Worm (Caenorhabditis elegans): ENCODE results near the gene F14F3.5.

F14F3.5 gene

DNA sequence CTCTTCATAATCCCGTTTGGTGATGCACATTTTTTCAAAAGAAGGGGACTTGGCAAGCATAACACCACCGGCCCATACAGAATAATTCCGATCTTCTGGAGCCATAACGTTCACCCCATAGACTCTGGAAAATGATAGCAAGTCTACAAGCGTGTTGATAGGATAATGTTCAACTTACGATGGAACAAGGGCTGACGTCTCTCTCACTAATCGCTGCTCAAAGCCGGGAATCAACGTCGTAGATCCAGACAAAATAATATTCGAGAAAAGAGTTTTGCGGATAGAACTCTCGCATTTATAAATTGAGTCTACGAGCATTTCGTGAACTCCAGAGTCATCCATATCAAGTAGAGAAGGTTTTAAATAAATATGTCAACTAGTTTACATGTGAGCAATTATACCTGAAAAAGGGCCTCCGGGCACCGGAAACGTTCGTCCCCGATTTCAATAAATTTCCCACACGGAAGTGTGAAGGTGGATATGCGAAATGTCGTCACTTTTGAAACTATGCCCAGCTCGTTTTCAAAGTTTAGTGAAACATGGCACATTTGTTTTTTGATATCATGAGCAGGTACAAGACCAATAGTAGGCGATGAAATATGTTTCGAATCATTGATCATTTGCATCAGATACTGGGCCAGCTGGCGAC, 37.0 kb downstream of the F14F3.5 start:
- TF ChIP-seq dao-5 (tag; optimal IDR thresholded peaks at IDR 0.05) (no peak), W03F9.2 (tag; optimal IDR thresholded peaks at IDR 0.05) (no peak), him-1 (tag; optimal IDR thresholded peaks at IDR 0.05) (no peak)

DNA sequence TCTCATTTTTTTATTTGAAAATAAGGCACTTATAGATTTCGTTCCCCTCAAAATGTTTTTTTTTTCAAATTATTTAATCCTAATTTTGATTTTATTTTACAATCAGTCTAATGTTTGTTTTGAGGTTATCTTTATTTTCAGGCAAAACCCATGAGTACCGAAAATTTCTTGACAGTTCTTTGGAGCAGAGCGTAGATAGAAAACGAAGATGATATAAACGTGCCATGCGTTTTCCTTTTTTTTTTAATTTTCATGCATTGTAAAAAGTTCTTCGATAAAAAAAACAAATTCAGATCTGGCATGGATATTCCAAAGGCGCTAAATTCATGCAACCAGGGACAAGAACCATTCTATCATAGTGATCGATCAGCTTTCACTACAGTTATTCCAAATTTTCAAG, 38.0 kb downstream of the F14F3.5 start, which contains the start of gene C33D3.5:
TSS of gene C33D3.5 (plus strand) at position 301 of the 400 bp plus-strand sequence.
- no peak for TF ChIP-seq W03F9.2 (tag; optimal IDR thresholded peaks at IDR 0.05)
- TF ChIP-seq him-1 (tag; optimal IDR thresholded peaks at IDR 0.05), result no peak
- no peak for TF ChIP-seq dao-5 (tag; optimal IDR thresholded peaks at IDR 0.05)

DNA sequence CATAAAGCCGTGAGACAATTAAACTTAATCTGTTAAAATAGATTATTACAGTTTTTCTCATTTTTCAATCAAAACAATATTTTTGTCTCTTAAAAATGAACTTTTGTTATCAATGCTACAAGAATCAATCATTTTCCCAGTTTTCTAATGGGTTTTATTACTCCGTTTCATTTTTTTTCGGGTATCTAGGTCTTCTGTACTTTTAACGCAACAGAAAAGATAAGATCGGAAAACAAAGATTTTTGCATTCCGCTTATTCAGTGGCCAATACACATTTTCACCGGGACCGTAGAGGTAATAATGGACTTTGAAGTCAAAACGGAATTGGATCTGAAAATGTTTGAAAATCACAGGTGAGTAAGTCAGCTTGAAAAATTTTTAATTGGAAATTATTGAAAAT, 40.3 kb downstream of the F14F3.5 start, which contains the start of gene C33D3.4:
TSS of gene C33D3.4 (plus strand) at position 301 of the 400 bp plus-strand sequence.
- TF ChIP-seq W03F9.2 (tag; optimal IDR thresholded peaks at IDR 0.05) (no peak), dao-5 (tag; optimal IDR thresholded peaks at IDR 0.05) (no peak), him-1 (tag; optimal IDR thresholded peaks at IDR 0.05) (no peak)

DNA sequence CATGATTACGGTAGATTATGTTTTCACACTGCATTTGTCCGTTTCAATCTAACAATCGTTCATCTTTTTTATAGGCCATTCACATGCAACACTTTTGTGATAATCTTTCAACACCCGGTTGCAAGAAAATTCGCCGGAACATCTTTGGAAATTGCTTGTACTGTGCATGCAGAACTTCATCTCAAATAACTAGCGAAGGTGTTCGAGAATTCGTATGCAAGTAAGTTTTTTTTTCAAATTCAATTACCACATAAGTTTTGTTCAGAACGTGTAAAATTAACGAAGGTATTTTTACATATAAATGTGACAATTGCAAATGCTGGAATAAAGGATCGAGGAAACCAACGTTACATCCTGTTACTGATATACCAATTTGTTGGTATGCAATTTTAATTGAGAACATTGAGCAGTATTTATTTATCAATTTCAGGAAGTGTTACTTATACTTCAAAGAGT, 43.7 kb downstream of the F14F3.5 start, which contains the start of gene C33D3.3:
TSS of gene C33D3.3 (plus strand) at position 51 of the 456 bp plus-strand sequence.
- no peak for TF ChIP-seq him-1 (tag; optimal IDR thresholded peaks at IDR 0.05)
- no peak for TF ChIP-seq W03F9.2 (tag; optimal IDR thresholded peaks at IDR 0.05)
- no peak for TF ChIP-seq dao-5 (tag; optimal IDR thresholded peaks at IDR 0.05)

DNA sequence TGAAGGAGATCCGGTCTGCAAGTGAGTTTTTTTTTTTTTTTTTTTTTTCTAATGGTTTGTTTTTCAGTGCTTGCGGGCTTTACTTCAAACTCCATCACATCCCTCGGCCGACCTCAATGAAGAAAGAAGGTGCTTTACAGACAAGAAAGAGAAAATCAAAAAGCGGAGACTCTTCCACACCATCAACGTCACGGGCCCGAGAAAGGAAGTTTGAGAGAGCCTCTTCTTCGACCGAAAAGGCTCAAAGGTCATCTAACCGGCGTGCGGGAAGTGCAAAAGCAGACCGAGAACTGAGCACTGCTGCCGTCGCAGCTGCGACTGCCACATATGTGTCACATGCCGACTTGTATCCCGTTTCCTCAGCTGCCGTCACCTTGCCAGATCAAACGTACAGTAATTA, 46.8 kb downstream of the F14F3.5 start:
- TF ChIP-seq dao-5 (tag; optimal IDR thresholded peaks at IDR 0.05) (no peak), him-1 (tag; optimal IDR thresholded peaks at IDR 0.05) (no peak), W03F9.2 (tag; optimal IDR thresholded peaks at IDR 0.05) (no peak)

DNA sequence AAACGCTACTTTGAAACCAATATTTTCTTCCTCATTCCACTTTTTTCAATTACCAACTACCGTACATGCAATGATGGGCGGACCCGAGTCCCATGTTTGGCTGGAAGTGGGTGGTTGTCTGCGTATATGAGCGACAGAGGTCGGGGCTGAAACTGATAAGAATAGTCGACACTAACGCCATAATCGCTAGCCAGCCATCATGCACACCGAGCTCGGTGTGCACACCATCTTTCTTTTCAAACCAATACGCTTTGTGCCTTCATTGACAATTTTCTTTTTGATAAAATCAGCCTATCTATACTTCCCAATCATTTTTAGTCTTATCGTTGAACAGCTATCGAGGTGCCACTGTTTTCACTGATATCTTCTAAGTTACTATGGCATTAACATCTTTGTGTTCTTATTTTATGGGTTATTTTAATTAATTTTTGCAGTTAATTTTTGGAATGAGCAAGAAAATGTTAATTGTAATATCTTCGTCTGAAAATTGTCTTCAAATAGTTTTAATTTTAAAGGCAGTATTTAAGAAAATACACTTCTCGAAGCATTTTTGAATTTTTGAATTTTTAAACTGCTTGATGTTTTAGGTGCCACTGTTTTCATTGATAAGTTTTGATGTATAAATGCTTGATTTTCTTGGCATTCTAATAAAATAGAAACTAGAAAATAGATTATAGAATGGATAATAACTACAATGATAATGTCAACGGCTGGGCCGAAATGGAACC, 48.3 kb downstream of the F14F3.5 start, which contains the start of gene elt-2:
TSS of gene elt-2 (plus strand) at position 678 of the 728 bp plus-strand sequence.
- TF ChIP-seq dao-5 (tag; optimal IDR thresholded peaks at IDR 0.05), result no peak
- no peak for TF ChIP-seq W03F9.2 (tag; optimal IDR thresholded peaks at IDR 0.05)
- no peak for TF ChIP-seq him-1 (tag; optimal IDR thresholded peaks at IDR 0.05)

DNA sequence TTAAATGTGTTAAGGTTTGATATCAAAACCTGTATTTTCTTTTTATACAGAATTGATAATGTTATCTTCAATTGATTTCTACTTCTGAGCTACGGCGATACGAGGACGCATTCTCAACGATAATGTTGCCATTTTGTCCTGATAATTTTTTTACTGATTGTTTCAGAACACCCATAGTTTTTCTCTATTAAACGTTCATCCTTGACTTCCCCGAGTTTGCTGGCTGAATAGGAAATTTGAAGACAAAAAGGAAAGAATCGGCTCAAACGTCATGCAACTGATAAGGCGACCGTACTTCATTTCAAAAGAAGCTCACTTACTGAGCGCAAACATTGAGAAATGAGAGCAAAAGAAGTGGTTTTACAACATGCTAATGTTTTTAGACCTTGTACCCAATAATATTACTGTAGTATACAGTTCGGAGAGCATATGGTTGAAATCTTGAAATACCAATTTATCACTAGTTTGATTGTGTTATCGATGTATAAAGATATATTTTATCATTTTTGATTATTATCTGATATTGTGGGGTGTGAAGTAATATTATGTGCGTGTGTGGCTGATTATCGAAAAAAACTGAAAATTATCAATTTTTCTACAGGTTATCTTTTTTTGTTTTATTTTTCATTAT, 49.8 kb downstream of the F14F3.5 start:
- TF ChIP-seq dao-5 (tag; optimal IDR thresholded peaks at IDR 0.05), result no peak
- no peak for TF ChIP-seq him-1 (tag; optimal IDR thresholded peaks at IDR 0.05)
- no peak for TF ChIP-seq W03F9.2 (tag; optimal IDR thresholded peaks at IDR 0.05)
